Worm (Caenorhabditis elegans) whole organism, L1 larva: ENCODE results near the gene Y39B6A.5.

Source experiments
- C16A3.4 ChIP-seq: fragments of 150-350 bp; optimal IDR thresholded peaks from 2 replicates; lab custom pipeline; 2014; ENCODE audit warnings: missing biosample characterization, missing genetic modification characterization
- Y116A8C.19 ChIP-seq: sonication (generic microtip); optimal IDR thresholded peaks from 2 replicates; lab custom pipeline; 2016; ENCODE audit warnings: missing compliant biosample characterization, missing genetic modification characterization, borderline replicate concordance
- aly-2 ChIP-seq: fragments of 150-350 bp; optimal IDR thresholded peaks from 2 replicates; lab custom pipeline; 2014; ENCODE audit warnings: missing biosample characterization, missing genetic modification characterization
- ama-1 ChIP-seq: fragments of 150-350 bp; optimal IDR thresholded peaks from 2 replicates; lab custom pipeline; 2014
- blmp-1 ChIP-seq: fragments of 150-350 bp; optimal IDR thresholded peaks from 2 replicates; lab custom pipeline; 2014; ENCODE audit warnings: missing biosample characterization, missing genetic modification characterization
- ceh-63 ChIP-seq: fragments of 200-800 bp; sonication (Bioruptor generic); optimal IDR thresholded peaks from 2 replicates; lab custom pipeline; 2018; ENCODE audit warnings: mild to moderate bottlenecking, missing genetic modification characterization, missing compliant biosample characterization
- ceh-8 ChIP-seq: fragments of 200-800 bp; sonication (Bioruptor generic); optimal IDR thresholded peaks from 2 replicates; lab custom pipeline; 2018; ENCODE audit warnings: mild to moderate bottlenecking, missing genetic modification characterization, moderate library complexity, missing compliant biosample characterization
- ceh-88 ChIP-seq: fragments of 200-800 bp; sonication (Bioruptor generic); IDR thresholded peaks from 2 replicates; pipeline ENCODE4 v1.3.6; 2022; ENCODE audit warnings: missing genetic modification characterization, missing compliant biosample characterization
- dpl-1 ChIP-seq, 3 experiments: fragments of 150-350 bp in 2 of 3; sonication (generic microtip) in 1 of 3; optimal IDR thresholded peaks; 2 replicates each; lab custom pipeline; 2014 to 2017; ENCODE audit warnings: missing biosample characterization in 3 of 3, missing genetic modification characterization in 3 of 3, missing genetic modification reagents in 3 of 3
- efl-1 ChIP-seq, 4 experiments: fragments of 150-350 bp; optimal IDR thresholded peaks in 3 of 4; peaks in 1 of 4; 1 replicate in 1 of 4; 2 replicates in 3 of 4; lab custom pipeline; 2014; ENCODE audit warnings: missing biosample characterization in 2 of 4, missing genetic modification characterization in 2 of 4, missing genetic modification reagents in 2 of 4
- egl-13 ChIP-seq: sonication (generic microtip); optimal IDR thresholded peaks from 2 replicates; lab custom pipeline; 2016; ENCODE audit warnings: missing genotype, missing genetic modification reagents, missing genetic modification characterization, missing compliant biosample characterization
- egl-27 ChIP-seq, 2 experiments: fragments of 150-350 bp in 1 of 2; sonication (generic microtip); optimal IDR thresholded peaks; 3 replicates each; lab custom pipeline; 2017 to 2018; ENCODE audit warnings: missing biosample characterization in 2 of 2, missing genetic modification characterization in 2 of 2, missing genetic modification reagents in 2 of 2
- elt-2 ChIP-seq: sonication (generic microtip); optimal IDR thresholded peaks from 2 replicates; lab custom pipeline; 2016; ENCODE audit warnings: missing genetic modification characterization, mild to moderate bottlenecking, inconsistent platforms, missing compliant biosample characterization, missing genetic modification reagents
- elt-3 ChIP-seq, 6 experiments: fragments of 150-350 bp in 1 of 6; sonication (generic microtip); optimal IDR thresholded peaks; 2 replicates each; lab custom pipeline; 2017 to 2018; ENCODE audit warnings: missing biosample characterization in 6 of 6, missing genetic modification characterization in 6 of 6, inconsistent platforms in 1 of 6
- ets-5 ChIP-seq: fragments of 200-800 bp; sonication (Bioruptor generic); IDR thresholded peaks from 2 replicates; pipeline ENCODE4 v1.3.6; 2022; ENCODE audit warnings: missing genetic modification characterization, missing compliant biosample characterization
- fkh-4 ChIP-seq: sonication (generic microtip); optimal IDR thresholded peaks from 2 replicates; lab custom pipeline; 2016; ENCODE audit warnings: missing compliant biosample characterization, missing genetic modification characterization, borderline replicate concordance
- fkh-8 ChIP-seq: sonication (generic microtip); optimal IDR thresholded peaks from 2 replicates; lab custom pipeline; 2016; ENCODE audit warnings: mild to moderate bottlenecking, missing genetic modification characterization, missing compliant biosample characterization
- fos-1 ChIP-seq: fragments of 150-350 bp; optimal IDR thresholded peaks from 2 replicates; lab custom pipeline; 2014; ENCODE audit warnings: missing biosample characterization, missing genetic modification characterization
- grh-1 ChIP-seq: fragments of 200-800 bp; sonication (Bioruptor generic); IDR thresholded peaks from 2 replicates; pipeline ENCODE4 v1.3.6; 2022; ENCODE audit warnings: missing genetic modification reagents, missing genetic modification characterization, missing compliant biosample characterization
- hlh-4 ChIP-seq: sonication (generic microtip); optimal IDR thresholded peaks from 2 replicates; lab custom pipeline; 2016; ENCODE audit warnings: mild to moderate bottlenecking, missing genetic modification characterization, missing compliant biosample characterization
- hpl-2 ChIP-seq: fragments of 150-350 bp; optimal IDR thresholded peaks from 2 replicates; lab custom pipeline; 2014; ENCODE audit warnings: missing biosample characterization, missing genetic modification reagents, missing genetic modification characterization
- irx-1 ChIP-seq: sonication (generic microtip); optimal IDR thresholded peaks from 2 replicates; lab custom pipeline; 2016; ENCODE audit warnings: missing genetic modification characterization, missing compliant biosample characterization
- isw-1 ChIP-seq: fragments of 200-800 bp; sonication (Bioruptor generic); IDR thresholded peaks from 2 replicates; pipeline ENCODE4 v1.3.6; 2022; ENCODE audit warnings: missing genetic modification characterization, missing compliant biosample characterization
- jun-1 ChIP-seq: fragments of 150-350 bp; optimal IDR thresholded peaks from 2 replicates; lab custom pipeline; 2014; ENCODE audit warnings: missing biosample characterization, missing genetic modification reagents, missing genetic modification characterization
- lin-15B ChIP-seq: fragments of 150-350 bp; sonication (generic microtip); optimal IDR thresholded peaks from 3 replicates; lab custom pipeline; 2014; ENCODE audit warnings: missing biosample characterization, missing genetic modification characterization
- lin-35 ChIP-seq, 2 experiments: fragments of 150-350 bp; optimal IDR thresholded peaks; 2 replicates each; lab custom pipeline; 2014; ENCODE audit warnings: missing biosample characterization in 2 of 2, missing genetic modification characterization in 2 of 2, missing genetic modification reagents in 2 of 2
- lir-3 ChIP-seq: sonication (generic microtip); optimal IDR thresholded peaks from 2 replicates; lab custom pipeline; 2016; ENCODE audit warnings: mild to moderate bottlenecking, missing genetic modification characterization, moderate library complexity, missing compliant biosample characterization; ENCODE audit not compliant: poor library complexity
- mab-9 ChIP-seq: fragments of 200-800 bp; sonication (Bioruptor generic); IDR thresholded peaks from 2 replicates; pipeline ENCODE4 v1.3.6; 2022; ENCODE audit warnings: missing genetic modification reagents, missing genetic modification characterization, missing compliant biosample characterization
- mdl-1 ChIP-seq, 2 experiments: fragments of 150-350 bp; optimal IDR thresholded peaks; 2 replicates each; lab custom pipeline; 2014 to 2017; ENCODE audit warnings: missing biosample characterization in 2 of 2, missing genetic modification characterization in 2 of 2, inconsistent platforms in 1 of 2
- mep-1 ChIP-seq: fragments of 150-350 bp; optimal IDR thresholded peaks from 2 replicates; lab custom pipeline; 2014; ENCODE audit warnings: missing biosample characterization, missing genetic modification characterization
- nhr-12 ChIP-seq: sonication (generic microtip); optimal IDR thresholded peaks from 2 replicates; lab custom pipeline; 2017; ENCODE audit warnings: missing biosample characterization, missing genetic modification characterization
- nhr-19 ChIP-seq: fragments of 200-800 bp; sonication (Bioruptor generic); conservative IDR thresholded peaks from 2 replicates; pipeline ENCODE4 v1.3.6; 2022; ENCODE audit warnings: missing genetic modification characterization, missing compliant biosample characterization
- nhr-237 ChIP-seq: fragments of 150-350 bp; optimal IDR thresholded peaks from 2 replicates; lab custom pipeline; 2014; ENCODE audit warnings: missing biosample characterization, missing genetic modification characterization
- nhr-47 ChIP-seq: sonication (generic microtip); optimal IDR thresholded peaks from 2 replicates; lab custom pipeline; 2016; ENCODE audit warnings: mild to moderate bottlenecking, missing genetic modification characterization, moderate library complexity, missing compliant biosample characterization
- nhr-71 ChIP-seq: sonication (generic microtip); optimal IDR thresholded peaks from 2 replicates; lab custom pipeline; 2016; ENCODE audit warnings: mild to moderate bottlenecking, missing genetic modification characterization, moderate library complexity, missing compliant biosample characterization
- nhr-76 ChIP-seq: sonication (generic microtip); optimal IDR thresholded peaks from 2 replicates; lab custom pipeline; 2017; ENCODE audit warnings: missing biosample characterization, missing genetic modification characterization
- nhr-77 ChIP-seq: fragments of 150-350 bp; optimal IDR thresholded peaks from 2 replicates; lab custom pipeline; 2014; ENCODE audit warnings: missing biosample characterization, missing genetic modification characterization
- nhr-85 ChIP-seq: sonication (generic microtip); peaks from one replicate; lab custom pipeline; 2016; ENCODE audit warnings: missing genetic modification characterization, inconsistent platforms, missing compliant biosample characterization
- nhr-90 ChIP-seq: sonication (generic microtip); optimal IDR thresholded peaks from 2 replicates; lab custom pipeline; 2016; ENCODE audit warnings: mild to moderate bottlenecking, missing genetic modification characterization, missing compliant biosample characterization; ENCODE audit not compliant: poor library complexity
- pax-3 ChIP-seq: fragments of 200-800 bp; sonication (Bioruptor generic); optimal IDR thresholded peaks from 2 replicates; lab custom pipeline; 2018; ENCODE audit warnings: mild to moderate bottlenecking, missing genetic modification characterization, moderate library complexity, missing compliant biosample characterization
- pqm-1 ChIP-seq: sonication (generic microtip); optimal IDR thresholded peaks from 3 replicates; lab custom pipeline; 2017; ENCODE audit warnings: missing biosample characterization, missing genetic modification characterization
- rnt-1 ChIP-seq: sonication (generic microtip); optimal IDR thresholded peaks from 2 replicates; lab custom pipeline; 2016; ENCODE audit warnings: mild to moderate bottlenecking, missing genetic modification characterization, moderate library complexity, missing compliant biosample characterization
- skn-1 ChIP-seq: fragments of 150-350 bp; optimal IDR thresholded peaks from 2 replicates; lab custom pipeline; 2014; ENCODE audit warnings: missing biosample characterization, missing genetic modification characterization
- snpc-4 ChIP-seq: fragments of 150-350 bp; optimal IDR thresholded peaks from 2 replicates; lab custom pipeline; 2014; ENCODE audit warnings: missing biosample characterization, missing genetic modification characterization
- snu-23 ChIP-seq: sonication (generic microtip); optimal IDR thresholded peaks from 2 replicates; lab custom pipeline; 2016; ENCODE audit warnings: missing genetic modification characterization, missing compliant biosample characterization
- swsn-7 ChIP-seq: sonication (generic microtip); optimal IDR thresholded peaks from 2 replicates; lab custom pipeline; 2016; ENCODE audit warnings: missing genetic modification characterization, missing compliant biosample characterization
- tbx-2 ChIP-seq: sonication (generic microtip); optimal IDR thresholded peaks from 2 replicates; lab custom pipeline; 2016; ENCODE audit warnings: missing genetic modification characterization, missing compliant biosample characterization
- unc-130 ChIP-seq: fragments of 150-350 bp; optimal IDR thresholded peaks from 2 replicates; lab custom pipeline; 2017; ENCODE audit warnings: missing biosample characterization, missing genetic modification characterization, inconsistent platforms
- unc-86 ChIP-seq: sonication (generic microtip); optimal IDR thresholded peaks from 2 replicates; lab custom pipeline; 2016; ENCODE audit warnings: missing genetic modification characterization, missing compliant biosample characterization
- vab-15 ChIP-seq: sonication (generic microtip); optimal IDR thresholded peaks from 2 replicates; lab custom pipeline; 2017; ENCODE audit warnings: missing genotype, mild to moderate bottlenecking, missing genetic modification characterization, missing compliant biosample characterization
- xbp-1 ChIP-seq: sonication (generic microtip); optimal IDR thresholded peaks from 2 replicates; lab custom pipeline; 2016; ENCODE audit warnings: missing genetic modification characterization, missing compliant biosample characterization
- zip-4 ChIP-seq: fragments of 200-800 bp; sonication (Bioruptor generic); optimal IDR thresholded peaks from 2 replicates; lab custom pipeline; 2018; ENCODE audit warnings: mild to moderate bottlenecking, missing genetic modification characterization, moderate library complexity, missing compliant biosample characterization
- ztf-11 ChIP-seq, 2 experiments: sonication (generic microtip); optimal IDR thresholded peaks; 2 replicates each; lab custom pipeline; 2016 to 2017; ENCODE audit warnings: missing genetic modification characterization in 2 of 2, missing biosample characterization in 1 of 2, missing compliant biosample characterization in 1 of 2

Y39B6A.5 gene

DNA sequence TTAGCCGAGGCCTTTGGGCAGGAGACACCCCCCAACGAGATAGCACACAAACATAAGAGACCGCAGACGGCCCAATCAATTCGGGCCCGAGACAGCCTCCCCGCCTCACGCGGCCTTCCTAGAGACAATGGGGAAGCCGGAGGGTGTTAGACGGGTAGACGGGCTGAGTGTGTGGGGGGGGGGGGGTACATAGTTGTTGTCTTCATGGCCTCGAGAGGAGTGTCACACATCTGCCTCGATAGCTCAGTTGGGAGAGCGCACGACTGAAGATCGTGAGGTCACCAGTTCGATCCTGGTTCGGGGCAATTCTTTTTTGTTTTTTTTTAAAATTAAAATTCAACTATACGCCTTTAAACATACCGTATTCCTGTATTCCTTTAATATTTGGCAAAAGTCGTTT lies 32.9 kb downstream of the Y39B6A.5 start:
- TF ChIP-seq grh-1 (GFP tag; lab: Robert Waterston, UW) (peak; percentile 63), aly-2 (tag; lab: Kevin White, UChicago) (no peak), nhr-90 (tag; lab: Kevin White, UChicago) (peak; percentile 70), nhr-85 (tag; lab: Kevin White, UChicago) (peak; percentile 83), nhr-71 (peak; percentile 72), hlh-4 (no peak), pqm-1 (no peak), nhr-12 (tag; lab: Kevin White, UChicago) (no peak), irx-1 (tag; lab: Kevin White, UChicago) (peak; percentile 66), unc-86 (peak; percentile 54), vab-15 (tag; lab: Kevin White, UChicago) (peak; percentile 28), ceh-88 (no peak), nhr-77 (tag; lab: Kevin White, UChicago) (peak; percentile 0), swsn-7 (peak; percentile 64), skn-1 (tag; lab: Kevin White, UChicago) (no peak), ztf-11 (tag; optimal IDR thresholded peaks at IDR 0.05; lab: Kevin White, UChicago) (peak in 1 of 2 experiments; percentile 43), nhr-19 (GFP tag; lab: Robert Waterston, UW) (peak; percentile 92), nhr-76 (tag; lab: Kevin White, UChicago) (no peak), ceh-8 (GFP tag; lab: Kevin White, UChicago) (peak; percentile 80), lin-35 (GFP tag; optimal IDR thresholded peaks at IDR 0.05; lab: Kevin White, UChicago) (peak; percentile 35 to 59), fkh-4 (tag; lab: Kevin White, UChicago) (peak; percentile 13), nhr-237 (tag; lab: Kevin White, UChicago) (no peak), snu-23 (GFP tag; lab: Kevin White, UChicago) (peak; percentile 67), fos-1 (peak; percentile 1), lin-15B (no peak), egl-27 (tag; optimal IDR thresholded peaks at IDR 0.05; lab: Kevin White, UChicago) (no peak), jun-1 (tag; lab: Kevin White, UChicago) (peak; percentile 39), ceh-63 (GFP tag; lab: Kevin White, UChicago) (no peak), hpl-2 (GFP tag; lab: Kevin White, UChicago) (no peak), isw-1 (GFP tag; lab: Robert Waterston, UW) (peak; percentile 59), efl-1 (optimal IDR thresholded peaks at IDR 0.05; lab: Kevin White, UChicago) (peak; percentile 31 to 56), efl-1 (GFP tag; optimal IDR thresholded peaks at IDR 0.05 in 1 of 2; lab: Kevin White, UChicago) (peak; percentile 51 to 95), nhr-47 (tag; lab: Kevin White, UChicago) (peak; percentile 83), zip-4 (GFP tag; lab: Kevin White, UChicago) (peak; percentile 60), xbp-1 (tag; lab: Kevin White, UChicago) (peak; percentile 26), tbx-2 (peak; percentile 51), snpc-4 (tag; lab: Kevin White, UChicago) (peak; percentile 46), ets-5 (GFP tag; lab: Robert Waterston, UW) (no peak), blmp-1 (no peak), egl-13 (tag; lab: Kevin White, UChicago) (peak; percentile 29), lir-3 (tag; lab: Kevin White, UChicago) (no peak), unc-130 (tag; lab: Kevin White, UChicago) (no peak), rnt-1 (tag; lab: Kevin White, UChicago) (no peak), mab-9 (GFP tag; lab: Robert Waterston, UW) (peak; percentile 63), C16A3.4 (peak; percentile 61), pax-3 (peak; percentile 65), elt-3 (tag; optimal IDR thresholded peaks at IDR 0.05; lab: Kevin White, UChicago) (no peak), Y116A8C.19 (tag; lab: Kevin White, UChicago) (no peak), fkh-8 (tag; lab: Kevin White, UChicago) (peak; percentile 80), mep-1 (peak; percentile 50), elt-2 (tag; lab: Kevin White, UChicago) (no peak), dpl-1 (GFP tag; optimal IDR thresholded peaks at IDR 0.05; lab: Kevin White, UChicago) (peak; percentile 10 to 46 (median 32)), mdl-1 (tag; optimal IDR thresholded peaks at IDR 0.05; lab: Kevin White, UChicago) (peak in 1 of 2 experiments; percentile 53), ama-1 (lab: Kevin White, UChicago) (no peak)
